Fruit fly (Drosophila melanogaster): ENCODE results near the gene CG14434.

Gene CG14434

DNA sequence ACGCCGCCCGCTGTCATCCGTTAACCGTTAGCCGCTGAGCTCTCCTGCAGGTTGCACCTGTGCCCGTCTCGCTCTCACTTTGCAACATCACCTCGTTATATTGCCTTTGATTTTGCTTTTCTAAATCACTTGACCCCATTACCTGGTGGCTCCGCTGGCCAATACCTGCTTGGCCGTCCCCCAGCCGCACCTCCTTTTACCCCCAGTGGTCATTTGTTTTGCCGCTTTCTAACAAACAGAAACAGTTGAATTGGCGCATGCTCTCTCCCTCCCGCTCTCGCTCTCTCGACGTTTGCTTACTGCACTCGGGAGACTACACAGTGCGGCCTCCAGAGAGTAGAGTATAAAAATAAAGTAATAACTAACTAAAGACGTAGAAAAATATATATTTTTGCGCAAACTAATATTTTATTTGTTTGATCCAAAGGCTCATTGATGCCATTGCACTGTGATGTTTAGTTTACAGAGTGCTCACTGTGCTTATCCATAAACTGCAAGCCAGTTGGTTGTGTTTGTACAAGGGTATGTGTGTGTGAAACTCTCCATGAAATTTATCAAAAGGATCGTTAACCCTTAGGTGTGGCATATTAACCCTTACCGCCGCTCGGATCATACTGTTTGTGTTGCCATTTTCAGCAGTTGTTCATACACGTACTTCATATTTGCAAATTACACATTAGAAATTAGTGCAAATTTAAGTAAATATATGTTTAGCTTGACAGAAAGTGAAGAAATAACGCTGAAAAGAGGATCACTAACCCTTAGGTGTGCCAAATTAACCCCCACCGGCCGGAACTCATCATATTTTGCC lies 62.3 kb downstream of the CG14434 start (continued):
- TF ChIP-seq CG1792 (GFP tag; optimal IDR thresholded peaks at IDR 0.05): peak; percentile 55
- no peak for TF ChIP-seq pzg (GFP tag; optimal IDR thresholded peaks at IDR 0.05)
- peak; percentile 60 for TF ChIP-seq org-1 (GFP tag; optimal IDR thresholded peaks at IDR 0.05)
- peak; percentile 78 for TF ChIP-seq CG9215 (GFP tag; IDR thresholded peaks at IDR 0.05)
- peak; percentile 42 for TF ChIP-seq tx (GFP tag; optimal IDR thresholded peaks at IDR 0.05)
- no peak for TF ChIP-seq kah (GFP tag; optimal IDR thresholded peaks at IDR 0.05)
- TF ChIP-seq Gsc (GFP tag; IDR thresholded peaks at IDR 0.05): peak; percentile 67; the same call in 1 of the 2 replicates
- peak; percentile 69; the same call in 1 of the 2 replicates for TF ChIP-seq Atf6 (GFP tag; IDR thresholded peaks at IDR 0.05)
- TF ChIP-seq CG30431 (GFP tag; optimal IDR thresholded peaks at IDR 0.05): peak; percentile 59
- TF ChIP-seq en (GFP tag; optimal IDR thresholded peaks at IDR 0.05): no peak
- TF ChIP-seq phol (tag; optimal IDR thresholded peaks at IDR 0.05): peak; percentile 65
- peak; percentile 60 for TF ChIP-seq CG3838 (GFP tag; optimal IDR thresholded peaks at IDR 0.05)
- peak; percentile 81 for TF ChIP-seq Mrtf (GFP tag; IDR thresholded peaks at IDR 0.05)
- no peak for TF ChIP-seq CG11504 (tag; optimal IDR thresholded peaks at IDR 0.05)
- peak; percentile 58 for TF ChIP-seq CG9817 (tag; optimal IDR thresholded peaks at IDR 0.05)
- peak; percentile 38 for TF ChIP-seq Bdp1 (GFP tag; optimal IDR thresholded peaks at IDR 0.05)
- peak; percentile 3 for TF ChIP-seq CG6654 (GFP tag; optimal IDR thresholded peaks at IDR 0.05)
- peak; percentile 40 for TF ChIP-seq NK7.1 (GFP tag; optimal IDR thresholded peaks at IDR 0.05)
- TF ChIP-seq eyg (GFP tag; optimal IDR thresholded peaks at IDR 0.05): no peak
- peak; percentile 82 for TF ChIP-seq Dip3 (GFP tag; optimal IDR thresholded peaks at IDR 0.05)
- peak; percentile 33 for TF ChIP-seq run (tag; optimal IDR thresholded peaks at IDR 0.05)
- peak; percentile 56 for TF ChIP-seq CG33213 (GFP tag; optimal IDR thresholded peaks at IDR 0.05)
- no peak for TF ChIP-seq CG7745 (tag; optimal IDR thresholded peaks at IDR 0.05)
- TF ChIP-seq Doc2 (GFP tag; IDR thresholded peaks at IDR 0.05): peak; percentile 62; the same call in 1 of the 2 replicates
- TF ChIP-seq Hmx (GFP tag; optimal IDR thresholded peaks at IDR 0.05): no peak
- TF ChIP-seq gfzf (GFP tag; optimal IDR thresholded peaks at IDR 0.05): no peak
- peak; percentile 64 for TF ChIP-seq Mes4 (GFP tag; optimal IDR thresholded peaks at IDR 0.05)
- TF ChIP-seq CG1024 (GFP tag; IDR thresholded peaks at IDR 0.05): peak; percentile 83
- peak; percentile 80 for TF ChIP-seq CG6272 (GFP tag; IDR thresholded peaks at IDR 0.05)
- peak; percentile 88 for TF ChIP-seq CG14441 (GFP tag; IDR thresholded peaks at IDR 0.05)
- TF ChIP-seq CG3995 (GFP tag; optimal IDR thresholded peaks at IDR 0.05): peak; percentile 23
- no peak for TF ChIP-seq CG6765 (GFP tag; optimal IDR thresholded peaks at IDR 0.05)
- TF ChIP-seq so (GFP tag; IDR thresholded peaks at IDR 0.05): peak; percentile 84
- TF ChIP-seq lbe (GFP tag; optimal IDR thresholded peaks at IDR 0.05): peak; percentile 95
- peak; percentile 30 to 81 for TF ChIP-seq bsh (GFP tag; optimal IDR thresholded peaks at IDR 0.05)
- TF ChIP-seq CG14014 (GFP tag; IDR thresholded peaks at IDR 0.05): peak; percentile 83
- TF ChIP-seq CG12155 (GFP tag; optimal IDR thresholded peaks at IDR 0.05): peak; percentile 72
- TF ChIP-seq CG7928 (GFP tag; optimal IDR thresholded peaks at IDR 0.05): peak; percentile 1
- TF ChIP-seq CG10267 (tag; optimal IDR thresholded peaks at IDR 0.05): peak; percentile 61
- peak; percentile 70 for TF ChIP-seq CG13424 (tag; optimal IDR thresholded peaks at IDR 0.05)
- TF ChIP-seq CG6791 (GFP tag; IDR thresholded peaks at IDR 0.05; ENCODE audit: partially characterized antibody): no peak
- peak; percentile 68 for TF ChIP-seq CG10979 (tag; optimal IDR thresholded peaks at IDR 0.05)
- peak; percentile 16 for TF ChIP-seq Jarid2 (GFP tag; optimal IDR thresholded peaks at IDR 0.05)
- no peak for TF ChIP-seq CG2678 (tag; optimal IDR thresholded peaks at IDR 0.05)
- TF ChIP-seq aop (GFP tag; IDR thresholded peaks at IDR 0.05): peak; percentile 61; the same call in 1 of the 2 replicates
- no peak for TF ChIP-seq hbn (GFP tag; IDR thresholded peaks at IDR 0.05; ENCODE audit: partially characterized antibody)
- TF ChIP-seq Scr (GFP tag; IDR thresholded peaks at IDR 0.05; ENCODE audit: partially characterized antibody): 0 out of 2 replicates have a peak, but pooled peaks have one; percentile 8
- TF ChIP-seq HmgZ (tag; optimal IDR thresholded peaks at IDR 0.05): peak; percentile 51
- TF ChIP-seq Fer1 (GFP tag; optimal IDR thresholded peaks at IDR 0.05): peak; percentile 65
